Fruit fly (Drosophila melanogaster) S2 (cell line): ENCODE data around the gene AGO2.

ENCODE experiments used
- CG8478 ChIP-seq: fragments of >200 bp; optimal IDR thresholded peaks from 2 replicates; lab custom pipeline; 2018
- CTCF ChIP-seq, 2 experiments: fragments of >200 bp; optimal IDR thresholded peaks; 2 replicates each; lab custom pipeline; 2018

DNA sequence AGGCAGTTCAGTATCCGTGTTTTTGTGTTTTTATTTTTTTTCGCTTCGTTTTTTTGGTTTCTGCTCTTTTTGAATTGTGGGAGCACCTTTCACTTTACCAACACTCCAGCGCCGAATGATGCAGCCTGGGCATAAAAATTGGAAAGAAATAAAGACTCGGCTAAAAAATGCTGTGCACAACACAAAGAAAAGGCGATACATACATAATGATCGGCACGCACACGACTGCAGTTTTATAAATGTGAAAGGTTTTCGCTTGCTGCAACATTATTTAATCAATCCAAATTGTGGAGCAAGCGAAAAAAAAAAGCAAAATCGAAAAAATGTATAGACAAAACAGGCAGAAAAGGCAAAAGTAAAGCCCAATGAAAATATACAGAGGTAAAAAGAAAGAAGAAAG, 10.9 kb upstream of the AGO2 start:
- TF ChIP-seq CG8478 (lab: Kevin White, UChicago) (no peak), CTCF (optimal IDR thresholded peaks at IDR 0.05; lab: Kevin White, UChicago) (no peak)
